Worm (Caenorhabditis elegans) whole organism, midembryonic: ENCODE data around the gene exos-8.

Source experiments
- klf-2 ChIP-seq: fragments of 200-800 bp; sonication (Bioruptor generic); conservative IDR thresholded peaks from 2 replicates; pipeline ENCODE4 v1.3.6; 2022; ENCODE audit warnings: missing genetic modification reagents, missing genetic modification characterization, missing compliant biosample characterization
- tab-1 ChIP-seq: fragments of 200-800 bp; sonication (Bioruptor generic); IDR thresholded peaks from 2 replicates; pipeline ENCODE4 v1.3.6; 2022; ENCODE audit warnings: missing genetic modification characterization, missing compliant biosample characterization

- TF ChIP-seq klf-2 (GFP tag; lab: Robert Waterston, UW), result no peak
- TF ChIP-seq tab-1 (GFP tag; lab: Robert Waterston, UW), result no peak
These were observed 26.5 kb downstream of the exos-8 start, which contains the start of gene F41G3.18 for ce11 chrII:6768014-6768413.
